Worm (Caenorhabditis elegans): ENCODE data around the gene srx-120.

ce11 chrII:12481645-12482044 is 49.4 kb upstream of the srx-120 start:
- TF ChIP-seq skn-1 (tag; optimal IDR thresholded peaks at IDR 0.05) (no peak), nhr-237 (tag; optimal IDR thresholded peaks at IDR 0.05) (no peak), nhr-6 (tag; optimal IDR thresholded peaks at IDR 0.05) (no peak), nhr-25 (tag; optimal IDR thresholded peaks at IDR 0.05; ENCODE audit: borderline replicate concordance, insufficient read depth) (no peak), cey-2 (tag; optimal IDR thresholded peaks at IDR 0.05; ENCODE audit: borderline replicate concordance, insufficient read depth) (no peak), nhr-42 (GFP tag; IDR thresholded peaks at IDR 0.05) (no peak), zip-11 (GFP tag; IDR thresholded peaks at IDR 0.05) (no peak), unc-62 (GFP tag; optimal IDR thresholded peaks at IDR 0.05 in 1 of 2) (no peak), unc-62 (tag; optimal IDR thresholded peaks at IDR 0.05) (no peak), set-16 (GFP tag; IDR thresholded peaks at IDR 0.05) (no peak), ces-1 (GFP tag; optimal IDR thresholded peaks at IDR 0.05) (no peak), lir-3 (tag; optimal IDR thresholded peaks at IDR 0.05) (no peak), ama-1 (optimal IDR thresholded peaks at IDR 0.05) (no peak), nhr-48 (tag; optimal IDR thresholded peaks at IDR 0.05) (no peak), rbr-2 (tag; optimal IDR thresholded peaks at IDR 0.05) (no peak)

Measured in whole organism, L4 larva.